Worm (Caenorhabditis elegans) whole organism, mixed stage, embryonic: ENCODE measurements around the gene K02A6.1.

Source experiments
- M03D4.4 ChIP-seq: sonication (generic microtip); optimal IDR thresholded peaks from 2 replicates; lab custom pipeline; 2017; ENCODE audit warnings: mild to moderate bottlenecking, missing genetic modification characterization, missing compliant biosample characterization
- bed-3 ChIP-seq: fragments of 200-800 bp; sonication (Bioruptor generic); optimal IDR thresholded peaks from 3 replicates; lab custom pipeline; 2018; ENCODE audit warnings: mild to moderate bottlenecking, missing genetic modification characterization, moderate library complexity, missing compliant biosample characterization
- blmp-1 ChIP-seq: fragments of 150-350 bp; optimal IDR thresholded peaks from 2 replicates; lab custom pipeline; 2014; ENCODE audit warnings: missing biosample characterization, missing genetic modification characterization
- ceh-43 ChIP-seq: fragments of 200-800 bp; sonication (Bioruptor generic); optimal IDR thresholded peaks from 2 replicates; lab custom pipeline; 2018; ENCODE audit warnings: mild to moderate bottlenecking, missing genetic modification characterization, moderate library complexity, missing compliant biosample characterization
- ceh-83 ChIP-seq: fragments of 200-800 bp; sonication (Bioruptor generic); optimal IDR thresholded peaks from 2 replicates; lab custom pipeline; 2018; ENCODE audit warnings: mild to moderate bottlenecking, missing genetic modification characterization, missing compliant biosample characterization
- ces-1 ChIP-seq: fragments of 150-350 bp; optimal IDR thresholded peaks from 2 replicates; lab custom pipeline; 2014; ENCODE audit warnings: missing biosample characterization, missing genetic modification reagents, missing genetic modification characterization
- cnd-1 ChIP-seq: fragments of 200-800 bp; sonication (Bioruptor generic); optimal IDR thresholded peaks from 2 replicates; lab custom pipeline; 2018; ENCODE audit warnings: mild to moderate bottlenecking, missing genetic modification characterization, missing compliant biosample characterization
- drap-1 ChIP-seq: fragments of 200-800 bp; sonication (Bioruptor generic); optimal IDR thresholded peaks from 3 replicates; lab custom pipeline; 2018; ENCODE audit warnings: mild to moderate bottlenecking, missing genetic modification characterization, missing compliant biosample characterization
- elt-1 ChIP-seq: sonication (generic microtip); optimal IDR thresholded peaks from 2 replicates; lab custom pipeline; 2017; ENCODE audit warnings: missing genetic modification characterization, mild to moderate bottlenecking, missing compliant biosample characterization, antibody characterized with exemption, moderate library complexity, borderline replicate concordance; ENCODE audit not compliant: insufficient read depth
- ham-2 ChIP-seq: fragments of 200-800 bp; sonication (Bioruptor generic); optimal IDR thresholded peaks from 2 replicates; lab custom pipeline; 2018; ENCODE audit warnings: mild to moderate bottlenecking, missing genetic modification characterization, missing compliant biosample characterization
- hlh-1 ChIP-seq: fragments of 150-350 bp; optimal IDR thresholded peaks from 2 replicates; lab custom pipeline; 2014; ENCODE audit warnings: missing biosample characterization, missing genetic modification reagents, missing genetic modification characterization
- lin-13 ChIP-seq: fragments of 150-350 bp; optimal IDR thresholded peaks from 2 replicates; lab custom pipeline; 2014; ENCODE audit warnings: missing biosample characterization, missing genetic modification characterization
- lin-32 ChIP-seq: fragments of 200-800 bp; sonication (Bioruptor generic); optimal IDR thresholded peaks from 2 replicates; lab custom pipeline; 2018; ENCODE audit warnings: mild to moderate bottlenecking, missing genetic modification characterization, missing compliant biosample characterization
- mab-5 ChIP-seq: fragments of 150-350 bp; optimal IDR thresholded peaks from 2 replicates; lab custom pipeline; 2014; ENCODE audit warnings: missing biosample characterization, missing genetic modification characterization
- mls-2 ChIP-seq: sonication (generic microtip); optimal IDR thresholded peaks from 2 replicates; lab custom pipeline; 2016; ENCODE audit warnings: mild to moderate bottlenecking, missing genetic modification characterization, moderate library complexity, missing compliant biosample characterization
- nhr-2 ChIP-seq: fragments of 150-350 bp; optimal IDR thresholded peaks from 2 replicates; lab custom pipeline; 2014; ENCODE audit warnings: missing biosample characterization, missing genetic modification characterization
- nhr-237 ChIP-seq: fragments of 150-350 bp; optimal IDR thresholded peaks from 2 replicates; lab custom pipeline; 2014; ENCODE audit warnings: missing biosample characterization, missing genetic modification characterization
- nhr-76 ChIP-seq: sonication (generic microtip); optimal IDR thresholded peaks from 2 replicates; lab custom pipeline; 2017; ENCODE audit warnings: missing biosample characterization, missing genetic modification characterization
- pha-4 ChIP-seq: fragments of 150-350 bp; optimal IDR thresholded peaks from 2 replicates; lab custom pipeline; 2018; ENCODE audit warnings: missing biosample characterization, missing genetic modification reagents, missing genetic modification characterization
- sem-2 ChIP-seq: fragments of 200-800 bp; sonication (Bioruptor generic); optimal IDR thresholded peaks from 2 replicates; lab custom pipeline; 2018; ENCODE audit warnings: mild to moderate bottlenecking, missing genetic modification characterization, missing compliant biosample characterization
- snpc-4 ChIP-seq: fragments of 150-350 bp; optimal IDR thresholded peaks from 2 replicates; lab custom pipeline; 2014; ENCODE audit warnings: missing biosample characterization, missing genetic modification characterization
- sptf-1 ChIP-seq: sonication (generic microtip); optimal IDR thresholded peaks from 2 replicates; lab custom pipeline; 2017; ENCODE audit warnings: mild to moderate bottlenecking, missing genetic modification characterization, moderate library complexity, missing compliant biosample characterization
- tbx-8 ChIP-seq: fragments of 200-800 bp; sonication (Bioruptor generic); optimal IDR thresholded peaks from 2 replicates; lab custom pipeline; 2018; ENCODE audit warnings: mild to moderate bottlenecking, missing genetic modification characterization, moderate library complexity, missing compliant biosample characterization
- unc-39 ChIP-seq: fragments of 150-350 bp; optimal IDR thresholded peaks from 2 replicates; lab custom pipeline; 2014; ENCODE audit warnings: missing biosample characterization, missing genetic modification characterization
- unc-62 ChIP-seq: fragments of 150-350 bp; optimal IDR thresholded peaks from 2 replicates; lab custom pipeline; 2014; ENCODE audit warnings: missing biosample characterization, missing genetic modification reagents, missing genetic modification characterization
- zip-8 ChIP-seq: fragments of 150-350 bp; optimal IDR thresholded peaks from 2 replicates; lab custom pipeline; 2014; ENCODE audit warnings: missing biosample characterization, missing genetic modification characterization
- ztf-11 ChIP-seq: fragments of 150-350 bp; optimal IDR thresholded peaks from 2 replicates; lab custom pipeline; 2014; ENCODE audit warnings: missing biosample characterization, missing genetic modification characterization

Gene K02A6.1

ce11 chrX:8210999-8211398 lies 8.5 kb upstream of the K02A6.1 start, which contains the start of gene cdd-1:
cdd-1 (minus strand) TSS chrX:8211149.
- no peak for TF ChIP-seq nhr-237 (tag; lab: Kevin White, UChicago)
- TF ChIP-seq ceh-43 (GFP tag; lab: Kevin White, UChicago): no peak
- no peak for TF ChIP-seq ceh-83 (GFP tag; lab: Kevin White, UChicago)
- no peak for TF ChIP-seq lin-32 (GFP tag; lab: Kevin White, UChicago)
- no peak for TF ChIP-seq mls-2 (tag; lab: Kevin White, UChicago)
- TF ChIP-seq bed-3: no peak
- no peak for TF ChIP-seq ztf-11 (tag; lab: Kevin White, UChicago)
- TF ChIP-seq, all 35 proteins: peak for 0

ce11 chrX:8214424-8215115 lies 5.0 kb upstream of the K02A6.1 start, which contains the start of gene C47D2.1:
C47D2.1 (plus strand) TSS chrX:8215065.
- no peak for TF ChIP-seq snpc-4 (tag; lab: Kevin White, UChicago)
- TF ChIP-seq mab-5 (tag; lab: Kevin White, UChicago): no peak
- TF ChIP-seq M03D4.4: no peak
- TF ChIP-seq pha-4 (tag; lab: Kevin White, UChicago): no peak
- TF ChIP-seq lin-13: no peak
- TF ChIP-seq zip-8 (tag; lab: Kevin White, UChicago): no peak
- TF ChIP-seq unc-62 (GFP tag; lab: Kevin White, UChicago): no peak
- no peak for TF ChIP-seq nhr-237 (tag; lab: Kevin White, UChicago)
- TF ChIP-seq elt-1 (tag; lab: Kevin White, UChicago): no peak
- no peak for TF ChIP-seq cnd-1 (tag; lab: Kevin White, UChicago)
- TF ChIP-seq nhr-2 (tag; lab: Kevin White, UChicago): no peak
- TF ChIP-seq hlh-1 (tag; lab: Kevin White, UChicago): no peak

ce11 chrX:8216957-8217356 lies 2.6 kb upstream of the K02A6.1 start:
- TF ChIP-seq tbx-8: no peak
- no peak for TF ChIP-seq cnd-1 (tag; lab: Kevin White, UChicago)
- TF ChIP-seq lin-32 (GFP tag; lab: Kevin White, UChicago): no peak
- TF ChIP-seq ham-2 (GFP tag; lab: Kevin White, UChicago): no peak
- no peak for TF ChIP-seq unc-39 (tag; lab: Kevin White, UChicago)
- TF ChIP-seq ces-1 (GFP tag; lab: Kevin White, UChicago): no peak
- TF ChIP-seq drap-1 (GFP tag; lab: Kevin White, UChicago): no peak
- TF ChIP-seq elt-1 (tag; lab: Kevin White, UChicago): no peak
- no peak for TF ChIP-seq snpc-4 (tag; lab: Kevin White, UChicago)
- no peak for TF ChIP-seq ceh-83 (GFP tag; lab: Kevin White, UChicago)

- TF ChIP-seq sptf-1 (tag; lab: Kevin White, UChicago) (no peak), ceh-83 (GFP tag; lab: Kevin White, UChicago) (no peak), ztf-11 (tag; lab: Kevin White, UChicago) (no peak), tbx-8 (no peak), sem-2 (GFP tag; lab: Kevin White, UChicago) (no peak), nhr-237 (tag; lab: Kevin White, UChicago) (no peak), elt-1 (tag; lab: Kevin White, UChicago) (no peak), nhr-76 (no peak), blmp-1 (no peak), unc-39 (tag; lab: Kevin White, UChicago) (no peak), pha-4 (tag; lab: Kevin White, UChicago) (no peak), cnd-1 (tag; lab: Kevin White, UChicago) (no peak), lin-13 (no peak), ham-2 (GFP tag; lab: Kevin White, UChicago) (no peak)
Observed at ce11 chrX:8218653-8219052, 875 bp upstream of the K02A6.1 start, which contains the start of gene K02A6.4. K02A6.4 (minus strand) TSS chrX:8218753.

- TF ChIP-seq ceh-83 (GFP tag; lab: Kevin White, UChicago): no peak
- TF ChIP-seq ceh-43 (GFP tag; lab: Kevin White, UChicago): no peak
- no peak for TF ChIP-seq tbx-8
Observed at ce11 chrX:8224916-8225315, 5.4 kb downstream of the K02A6.1 start, which contains the start of gene K02A6.2. K02A6.2 (minus strand) TSS chrX:8225016.
